Worm (Caenorhabditis elegans): Measurements from ENCODE around the gene spig-6.
"Not testable (repeated sequence)": the region's sequence is repeated elsewhere in the genome, so short reads cannot be mapped to it uniquely, and the experiment has no call there.

The spig-6 gene

DNA sequence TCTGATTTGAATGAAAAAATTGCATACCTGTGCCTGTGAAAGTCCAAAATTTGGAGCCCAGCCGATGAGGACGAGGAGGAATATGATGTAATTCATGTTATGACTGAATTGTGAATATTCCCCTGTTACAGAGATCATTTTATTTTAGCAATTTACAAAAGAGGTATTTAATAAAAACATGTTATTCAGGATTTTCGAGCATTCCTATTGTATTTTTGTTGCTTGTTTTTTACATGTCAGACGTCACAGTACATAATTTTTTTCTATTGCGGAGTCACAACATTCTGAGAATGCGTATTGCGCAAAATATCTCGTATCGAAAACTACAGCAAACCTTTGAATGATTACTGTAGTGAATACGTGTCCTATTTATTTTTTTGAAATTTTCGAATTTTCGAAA, 21.8 kb downstream of the spig-6 start, which contains the start of gene F36D3.14:
Gene F36D3.14 (minus strand): TSS at position 101 of the 400 bp plus-strand sequence.
- TF ChIP-seq blmp-1 (tag; optimal IDR thresholded peaks at IDR 0.05; ENCODE audit: insufficient read depth) (no peak), sem-4 (tag; optimal IDR thresholded peaks at IDR 0.05) (no peak), sma-3 (GFP tag; optimal IDR thresholded peaks at IDR 0.05) (no peak), snpc-4 (tag; optimal IDR thresholded peaks at IDR 0.05) (no peak), alr-1 (tag; optimal IDR thresholded peaks at IDR 0.05) (no peak), lsy-2 (tag; optimal IDR thresholded peaks at IDR 0.05) (no peak), unc-55 (GFP tag; optimal IDR thresholded peaks at IDR 0.05) (no peak), nhr-10 (tag; optimal IDR thresholded peaks at IDR 0.05) (no peak)

DNA sequence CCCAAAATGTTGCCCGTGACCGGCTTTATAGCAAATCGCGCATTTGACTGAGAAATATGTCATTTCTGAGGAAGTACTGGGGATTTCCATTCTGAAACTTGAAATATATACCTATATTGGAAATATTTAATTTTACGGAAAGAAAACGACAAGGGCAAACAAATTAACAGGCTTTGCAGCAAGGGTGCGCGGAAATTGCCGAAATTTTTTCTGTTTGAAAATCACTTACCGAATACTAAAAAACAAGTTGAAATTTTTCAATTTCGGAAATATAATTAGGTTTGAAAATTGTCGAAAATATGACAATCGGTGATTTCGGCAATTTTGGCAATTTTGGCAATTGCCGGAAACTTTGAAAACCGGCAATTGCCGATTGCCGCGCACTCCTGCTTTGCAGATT, 24.4 kb downstream of the spig-6 start, which contains the start of gene nhr-54:
Gene nhr-54 (minus strand): TSS at position 101 of the 400 bp plus-strand sequence.
- TF ChIP-seq lin-13 (GFP tag; optimal IDR thresholded peaks at IDR 0.05) = no peak
- TF ChIP-seq peb-1 (tag; optimal IDR thresholded peaks at IDR 0.05) = no peak
- TF ChIP-seq Y55F3AM.14 (GFP tag; optimal IDR thresholded peaks at IDR 0.05) = no peak
- no peak for TF ChIP-seq egl-27 (tag; optimal IDR thresholded peaks at IDR 0.05)
- no peak for TF ChIP-seq zag-1 (tag; optimal IDR thresholded peaks at IDR 0.05)
- no peak for TF ChIP-seq unc-39 (tag; optimal IDR thresholded peaks at IDR 0.05)
- no peak for TF ChIP-seq unc-62 (GFP tag; optimal IDR thresholded peaks at IDR 0.05)
- no peak for TF ChIP-seq ceh-16 (tag; optimal IDR thresholded peaks at IDR 0.05)
- TF ChIP-seq gmeb-1 (tag; optimal IDR thresholded peaks at IDR 0.05) = no peak
- TF ChIP-seq blmp-1 (tag; optimal IDR thresholded peaks at IDR 0.05; ENCODE audit: insufficient read depth) = no peak
- no peak for TF ChIP-seq unc-55 (GFP tag; optimal IDR thresholded peaks at IDR 0.05)
- TF ChIP-seq elt-3 (tag; optimal IDR thresholded peaks at IDR 0.05) = no peak
- TF ChIP-seq skn-1 (tag; optimal IDR thresholded peaks at IDR 0.05) = no peak
- no peak for TF ChIP-seq dmd-4 (tag; optimal IDR thresholded peaks at IDR 0.05)
- TF ChIP-seq nhr-12 (tag; optimal IDR thresholded peaks at IDR 0.05) = no peak

DNA sequence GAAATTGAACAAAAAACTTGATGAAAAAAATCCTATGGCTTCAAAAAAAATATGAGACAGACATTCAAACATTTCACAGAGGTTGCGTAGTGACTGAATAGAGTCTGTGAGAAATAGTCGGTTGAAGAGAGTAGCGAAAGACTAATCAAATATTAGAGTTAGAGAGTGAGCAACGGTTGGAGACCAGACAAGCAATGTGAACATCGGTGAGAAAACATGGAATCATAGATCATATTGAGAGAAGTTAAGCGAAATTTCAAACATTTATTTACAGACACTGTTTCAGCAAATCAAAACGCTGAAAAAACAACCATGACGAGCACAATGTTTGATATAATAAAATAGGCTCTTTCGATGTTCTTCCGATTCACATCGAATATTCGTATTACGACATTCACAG, 25.3 kb downstream of the spig-6 start:
- TF ChIP-seq peb-1 (tag; optimal IDR thresholded peaks at IDR 0.05) (no peak), sma-9 (GFP tag; optimal IDR thresholded peaks at IDR 0.05) (peak; percentile 25), sma-9 (tag; optimal IDR thresholded peaks at IDR 0.05) (no peak)

- TF ChIP-seq fos-1 (tag; optimal IDR thresholded peaks at IDR 0.05) (peak; percentile 25), nhr-11 (tag; optimal IDR thresholded peaks at IDR 0.05) (no peak), nhr-129 (tag; optimal IDR thresholded peaks at IDR 0.05) (no peak), R02D3.7 (tag; optimal IDR thresholded peaks at IDR 0.05) (no peak)
Observed at ce11 chrV:16508667-16509066, 27.3 kb downstream of the spig-6 start, which contains the start of gene srr-3. Gene srr-3, minus strand, starts transcription at chrV:16508767.

- not testable (repeated sequence) for TF ChIP-seq snpc-4, nhr-10, peb-1 (tag; optimal IDR thresholded peaks at IDR 0.05)
Observed at ce11 chrV:16515140-16515539, 33.8 kb downstream of the spig-6 start, which contains the start of gene F36D3.5. Gene F36D3.5, minus strand, starts transcription at chrV:16515240.

DNA sequence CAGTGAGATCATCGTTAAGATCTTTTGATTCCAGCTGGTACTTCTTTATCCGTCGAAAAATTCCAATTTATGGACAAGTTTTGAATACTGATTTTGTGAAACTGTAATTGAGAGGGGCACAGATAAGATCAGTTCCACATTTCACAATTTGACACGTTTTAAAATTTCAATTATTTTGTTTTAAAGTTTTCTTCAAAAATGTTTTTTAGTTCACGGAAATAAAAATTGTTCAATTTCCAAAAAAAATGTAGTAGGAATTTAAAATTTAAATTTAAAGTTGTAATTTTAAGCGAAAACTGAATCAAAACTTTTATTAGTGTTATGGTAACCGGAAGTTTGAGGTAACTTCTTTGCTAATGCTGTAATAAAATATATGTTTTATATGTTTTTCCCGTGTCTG, 36.2 kb downstream of the spig-6 start, which contains the start of gene F36D3.4:
Gene F36D3.4 (minus strand): TSS at position 101 of the 400 bp plus-strand sequence.
- TF ChIP-seq skn-1 (tag; optimal IDR thresholded peaks at IDR 0.05) (no peak), blmp-1 (tag; optimal IDR thresholded peaks at IDR 0.05; ENCODE audit: insufficient read depth) (no peak), ZK546.5 (tag; optimal IDR thresholded peaks at IDR 0.05) (no peak), alr-1 (tag; optimal IDR thresholded peaks at IDR 0.05) (no peak), nhr-237 (tag; optimal IDR thresholded peaks at IDR 0.05) (no peak), unc-55 (GFP tag; optimal IDR thresholded peaks at IDR 0.05) (no peak), lin-39 (tag; optimal IDR thresholded peaks at IDR 0.05) (no peak), Y55F3AM.14 (GFP tag; optimal IDR thresholded peaks at IDR 0.05) (no peak), R02D3.7 (tag; optimal IDR thresholded peaks at IDR 0.05) (no peak), nhr-77 (tag; optimal IDR thresholded peaks at IDR 0.05) (no peak), mbf-1 (tag; optimal IDR thresholded peaks at IDR 0.05) (no peak)
